Fruit fly (Drosophila melanogaster): Measurements from ENCODE around the gene nxf2.

- TF ChIP-seq pan (optimal IDR thresholded peaks at IDR 0.05) (no peak), psq (optimal IDR thresholded peaks at IDR 0.05) (no peak)
These were observed 8.9 kb downstream of the nxf2 start for dm6 chr3L:16571014-16571738.
